Fruit fly (Drosophila melanogaster): ENCODE data around the gene CG15047.
A peak's percentile ranks its signal among the peaks of the same experiment; 100 is the strongest.

The CG15047 gene

dm6 chrX:18522395-18523104 is 5.9 kb upstream of the CG15047 start, which contains the start of gene CG6481:
Gene CG6481 (minus strand): TSS chrX:18522445.
- TF ChIP-seq CG9705 (GFP tag; optimal IDR thresholded peaks at IDR 0.05) (no peak), ey (GFP tag; optimal IDR thresholded peaks at IDR 0.05) (peak; percentile 33), foxo (GFP tag; optimal IDR thresholded peaks at IDR 0.05) (peak in 1 of 2 experiments; percentile 2)

dm6 chrX:18523146-18523812 is 5.2 kb upstream of the CG15047 start:
- TF ChIP-seq Abd-B (GFP tag; optimal IDR thresholded peaks at IDR 0.05) (no peak), h (GFP tag; optimal IDR thresholded peaks at IDR 0.05) (no peak), CG9705 (GFP tag; optimal IDR thresholded peaks at IDR 0.05) (no peak), pan (optimal IDR thresholded peaks at IDR 0.05) (no peak), Hr78 (GFP tag; optimal IDR thresholded peaks at IDR 0.05) (no peak), HLH106 (tag; optimal IDR thresholded peaks at IDR 0.05) (no peak), rgr (GFP tag; optimal IDR thresholded peaks at IDR 0.05) (no peak), fru (GFP tag; optimal IDR thresholded peaks at IDR 0.05) (no peak), usp (GFP tag; optimal IDR thresholded peaks at IDR 0.05) (no peak), Hr83 (GFP tag; optimal IDR thresholded peaks at IDR 0.05; ENCODE audit: poor library complexity, severe bottlenecking) (no peak), Dfd (GFP tag; optimal IDR thresholded peaks at IDR 0.05) (no peak), woc (GFP tag; optimal IDR thresholded peaks at IDR 0.05) (no peak), Rel (GFP tag; optimal IDR thresholded peaks at IDR 0.05) (no peak), Rel (tag; optimal IDR thresholded peaks at IDR 0.05) (no peak), dmrt93B (GFP tag; optimal IDR thresholded peaks at IDR 0.05) (no peak), brk (GFP tag; optimal IDR thresholded peaks at IDR 0.05) (no peak)

dm6 chrX:18524594-18525266 is 3.8 kb upstream of the CG15047 start:
- TF ChIP-seq h (GFP tag; optimal IDR thresholded peaks at IDR 0.05) (peak; percentile 1), foxo (GFP tag; optimal IDR thresholded peaks at IDR 0.05) (peak in 1 of 2 experiments; percentile 45), dmrt93B (GFP tag; optimal IDR thresholded peaks at IDR 0.05) (peak; percentile 8), Myc (optimal IDR thresholded peaks at IDR 0.05) (no peak), tai (GFP tag; optimal IDR thresholded peaks at IDR 0.05) (no peak), psq (GFP tag; optimal IDR thresholded peaks at IDR 0.05) (no peak), fru (GFP tag; optimal IDR thresholded peaks at IDR 0.05) (peak; percentile 15), Sp1 (GFP tag; optimal IDR thresholded peaks at IDR 0.05) (peak; percentile 24), HLH106 (tag; optimal IDR thresholded peaks at IDR 0.05) (peak; percentile 15), Jra (GFP tag; optimal IDR thresholded peaks at IDR 0.05) (no peak), br (GFP tag; optimal IDR thresholded peaks at IDR 0.05) (peak; percentile 11)

dm6 chrX:18533308-18533707 is 4.8 kb downstream of the CG15047 start:
- TF ChIP-seq Hr83 (GFP tag; optimal IDR thresholded peaks at IDR 0.05; ENCODE audit: poor library complexity, severe bottlenecking) (no peak), HLH106 (tag; optimal IDR thresholded peaks at IDR 0.05) (peak; percentile 19), N (GFP tag; optimal IDR thresholded peaks at IDR 0.05) (no peak), dsf (GFP tag; optimal IDR thresholded peaks at IDR 0.05; ENCODE audit: borderline replicate concordance) (no peak), pan (optimal IDR thresholded peaks at IDR 0.05) (no peak), Sp1 (GFP tag; optimal IDR thresholded peaks at IDR 0.05) (peak; percentile 28), br (GFP tag; optimal IDR thresholded peaks at IDR 0.05) (no peak), Dfd (GFP tag; optimal IDR thresholded peaks at IDR 0.05) (no peak), psq (GFP tag; optimal IDR thresholded peaks at IDR 0.05) (peak; percentile 2), foxo (GFP tag; optimal IDR thresholded peaks at IDR 0.05) (peak in 1 of 2 experiments; percentile 31), Abd-B (GFP tag; optimal IDR thresholded peaks at IDR 0.05) (no peak), sv (GFP tag; optimal IDR thresholded peaks at IDR 0.05) (no peak), CG32264 (GFP tag; optimal IDR thresholded peaks at IDR 0.05) (no peak), GATAd (GFP tag; optimal IDR thresholded peaks at IDR 0.05) (no peak), brk (GFP tag; optimal IDR thresholded peaks at IDR 0.05) (no peak), Vsx2 (GFP tag; optimal IDR thresholded peaks at IDR 0.05; ENCODE audit: partially characterized antibody) (no peak), Hnf4 (GFP tag; optimal IDR thresholded peaks at IDR 0.05) (no peak), fru (GFP tag; optimal IDR thresholded peaks at IDR 0.05) (peak; percentile 31), h (GFP tag; optimal IDR thresholded peaks at IDR 0.05) (peak; percentile 15), ey (GFP tag; optimal IDR thresholded peaks at IDR 0.05) (peak; percentile 32), OdsH (GFP tag; optimal IDR thresholded peaks at IDR 0.05) (peak; percentile 20), CG9705 (GFP tag; optimal IDR thresholded peaks at IDR 0.05) (no peak), rgr (GFP tag; optimal IDR thresholded peaks at IDR 0.05) (peak; percentile 40)

All from whole organism, wandering third instar larva.